Fruit fly (Drosophila melanogaster) whole organism, embryonic: Measurements from ENCODE around the gene Jhbp7.

Source experiments
- Atf3 ChIP-seq: fragments of 200-800 bp; sonication (Bioruptor generic); optimal IDR thresholded peaks from 3 replicates; lab custom pipeline; 2016; ENCODE audit warnings: missing biosample characterization, missing genetic modification characterization
- CG12942 ChIP-seq: fragments of 200-800 bp; sonication (Bioruptor generic); optimal IDR thresholded peaks from 3 replicates; lab custom pipeline; 2016; ENCODE audit warnings: missing biosample characterization, missing genetic modification characterization
- CG1529 ChIP-seq: fragments of 200-800 bp; sonication (Bioruptor generic); optimal IDR thresholded peaks from 3 replicates; lab custom pipeline; 2018; ENCODE audit warnings: missing biosample characterization, missing genetic modification characterization
- CG17568 ChIP-seq: fragments of 200-800 bp; sonication (Bioruptor generic); optimal IDR thresholded peaks from 2 replicates; lab custom pipeline; 2018; ENCODE audit warnings: missing biosample characterization, mild to moderate bottlenecking, missing genetic modification characterization, moderate library complexity
- CG18011 ChIP-seq: fragments of 200-800 bp; sonication (Bioruptor generic); optimal IDR thresholded peaks from 2 replicates; lab custom pipeline; 2017; ENCODE audit warnings: missing biosample characterization, missing genetic modification characterization, mild to moderate bottlenecking, moderate library complexity, missing genotype
- CG31365 ChIP-seq: fragments of 200-800 bp; sonication (Bioruptor generic); optimal IDR thresholded peaks from 2 replicates; lab custom pipeline; 2018; ENCODE audit warnings: missing biosample characterization, mild to moderate bottlenecking, missing genetic modification characterization
- CG32532 ChIP-seq: fragments of 200-800 bp; sonication (Bioruptor generic); IDR thresholded peaks from 2 replicates; pipeline ENCODE4 v1.3.6; 2022; ENCODE audit warnings: missing biosample characterization, missing genetic modification characterization
- CG34422 ChIP-seq: fragments of 200-800 bp; sonication (Bioruptor generic); IDR thresholded peaks from 3 replicates; pipeline ENCODE4 v1.3.6; 2022; ENCODE audit warnings: missing biosample characterization, missing genetic modification characterization
- CG4820 ChIP-seq: fragments of 200-800 bp; sonication (Bioruptor generic); optimal IDR thresholded peaks from 3 replicates; lab custom pipeline; 2016; ENCODE audit warnings: missing biosample characterization, missing genetic modification characterization
- CG5180 ChIP-seq: fragments of 200-800 bp; sonication (Bioruptor generic); optimal IDR thresholded peaks from 3 replicates; lab custom pipeline; 2017; ENCODE audit warnings: missing biosample characterization, missing genetic modification characterization, mild to moderate bottlenecking, moderate library complexity, missing genetic modification reagents
- CG6175 ChIP-seq: fragments of 200-800 bp; sonication (Bioruptor generic); IDR thresholded peaks from 3 replicates; pipeline ENCODE4 v1.3.6; 2022; ENCODE audit warnings: missing biosample characterization, missing genetic modification characterization
- CG6254 ChIP-seq: fragments of 200-800 bp; sonication (Bioruptor generic); optimal IDR thresholded peaks from 3 replicates; lab custom pipeline; 2017; ENCODE audit warnings: mild to moderate bottlenecking, missing biosample characterization, missing genetic modification reagents, missing genetic modification characterization
- CG6791 ChIP-seq: fragments of 200-800 bp; sonication (Bioruptor generic); IDR thresholded peaks from 3 replicates; pipeline ENCODE4 v1.3.6; 2022; ENCODE audit warnings: missing biosample characterization, missing genetic modification characterization; ENCODE audit not compliant: partially characterized antibody
- CG7786 ChIP-seq: fragments of 200-800 bp; sonication (Bioruptor generic); optimal IDR thresholded peaks from 2 replicates; lab custom pipeline; 2016; ENCODE audit warnings: missing biosample characterization, missing genetic modification characterization
- CG8359 ChIP-seq: fragments of 200-800 bp; sonication (Bioruptor generic); optimal IDR thresholded peaks from 2 replicates; lab custom pipeline; 2017; ENCODE audit warnings: missing biosample characterization, mild to moderate bottlenecking, missing genetic modification characterization, borderline replicate concordance
- CG9437 ChIP-seq: fragments of 200-800 bp; sonication (Bioruptor generic); optimal IDR thresholded peaks from 2 replicates; lab custom pipeline; 2018; ENCODE audit warnings: missing biosample characterization, mild to moderate bottlenecking, missing genetic modification characterization
- CG9932 ChIP-seq: fragments of 200-800 bp; sonication (Bioruptor generic); IDR thresholded peaks from 2 replicates; pipeline ENCODE4 v1.3.6; 2022; ENCODE audit warnings: missing biosample characterization, missing genetic modification characterization
- Doc2 ChIP-seq: fragments of 200-800 bp; sonication (Bioruptor generic); IDR thresholded peaks from 2 replicates; pipeline ENCODE4 v1.3.6; 2022; ENCODE audit warnings: missing biosample characterization, missing genetic modification characterization
- Dp ChIP-seq: fragments of 200-800 bp; sonication (Bioruptor generic); optimal IDR thresholded peaks from 2 replicates; lab custom pipeline; 2018; ENCODE audit warnings: missing biosample characterization, mild to moderate bottlenecking, missing genetic modification characterization, moderate library complexity
- GATAe ChIP-seq: fragments of 200-800 bp; sonication (Bioruptor generic); conservative IDR thresholded peaks from 2 replicates; pipeline ENCODE4 v1.3.6; 2022; ENCODE audit warnings: missing biosample characterization, missing genetic modification characterization
- H2.0 ChIP-seq: fragments of 200-800 bp; sonication (Bioruptor generic); IDR thresholded peaks from 2 replicates; pipeline ENCODE4 v1.3.6; 2022; ENCODE audit warnings: missing biosample characterization, missing genetic modification characterization
- HHEX ChIP-seq: fragments of 200-800 bp; sonication (Bioruptor generic); optimal IDR thresholded peaks from 3 replicates; lab custom pipeline; 2017; ENCODE audit warnings: missing biosample characterization, mild to moderate bottlenecking, missing genetic modification characterization, missing genetic modification reagents
- Lhr ChIP-seq: fragments of 200-800 bp; sonication (Bioruptor generic); optimal IDR thresholded peaks from 3 replicates; lab custom pipeline; 2017; ENCODE audit warnings: mild to moderate bottlenecking, missing biosample characterization, missing genetic modification reagents, missing genetic modification characterization
- Mad ChIP-seq: fragments of 200-800 bp; sonication (Bioruptor generic); optimal IDR thresholded peaks from 2 replicates; lab custom pipeline; 2016; ENCODE audit warnings: missing biosample characterization, missing genetic modification characterization
- Max ChIP-seq: fragments of 200-800 bp; sonication (Bioruptor generic); optimal IDR thresholded peaks from 2 replicates; lab custom pipeline; 2016; ENCODE audit warnings: missing biosample characterization, mild to moderate bottlenecking, missing genetic modification characterization
- Mrtf ChIP-seq: fragments of 200-800 bp; sonication (Bioruptor generic); IDR thresholded peaks from 3 replicates; pipeline ENCODE4 v1.3.6; 2022; ENCODE audit warnings: missing biosample characterization, missing genetic modification characterization
- Trl ChIP-seq, 3 experiments: fragments of >200 bp in 2 of 3; fragments of 200-800 bp in 1 of 3; sonication (Bioruptor generic) in 1 of 3; optimal IDR thresholded peaks; 2 replicates in 1 of 3; 3 replicates in 2 of 3; lab custom pipeline; 2016 to 2017; ENCODE audit warnings: missing biosample characterization in 1 of 3, missing genetic modification characterization in 1 of 3
- YL-1 ChIP-seq: fragments of 200-800 bp; sonication (Bioruptor generic); optimal IDR thresholded peaks from 3 replicates; lab custom pipeline; 2017; ENCODE audit warnings: missing biosample characterization, mild to moderate bottlenecking, missing genetic modification characterization
- ato ChIP-seq: fragments of 200-800 bp; sonication (Bioruptor generic); IDR thresholded peaks from 2 replicates; pipeline ENCODE4 v1.3.6; 2022; ENCODE audit warnings: missing biosample characterization, missing genetic modification characterization; ENCODE audit not compliant: partially characterized antibody
- bab2 ChIP-seq: fragments of 200-800 bp; sonication (Bioruptor generic); optimal IDR thresholded peaks from 2 replicates; lab custom pipeline; 2016; ENCODE audit warnings: missing biosample characterization, missing genetic modification characterization
- bbx ChIP-seq: fragments of 200-800 bp; sonication (Bioruptor generic); IDR thresholded peaks from 2 replicates; pipeline ENCODE4 v1.3.6; 2022; ENCODE audit warnings: missing biosample characterization, missing genetic modification characterization; ENCODE audit not compliant: partially characterized antibody
- cas ChIP-seq: fragments of 200-800 bp; sonication (Bioruptor generic); IDR thresholded peaks from 2 replicates; pipeline ENCODE4 v1.3.6; 2022; ENCODE audit warnings: missing biosample characterization, missing genetic modification characterization
- chinmo ChIP-seq: fragments of 200-800 bp; sonication (Bioruptor generic); IDR thresholded peaks from 4 replicates; pipeline ENCODE4 v1.3.6; 2022; ENCODE audit warnings: missing biosample characterization, missing genetic modification characterization; ENCODE audit not compliant: partially characterized antibody
- crp ChIP-seq, 2 experiments: fragments of 200-800 bp; sonication (Bioruptor generic); optimal IDR thresholded peaks; 2 replicates in 1 of 2; 3 replicates in 1 of 2; lab custom pipeline; 2017; ENCODE audit warnings: missing biosample characterization in 2 of 2, missing genetic modification characterization in 2 of 2, mild to moderate bottlenecking in 1 of 2, moderate library complexity in 1 of 2
- ems ChIP-seq: fragments of 200-800 bp; sonication (Bioruptor generic); optimal IDR thresholded peaks from 3 replicates; lab custom pipeline; 2016; ENCODE audit warnings: missing biosample characterization, missing genetic modification characterization
- gfzf ChIP-seq: fragments of 200-800 bp; sonication (Bioruptor generic); optimal IDR thresholded peaks from 2 replicates; lab custom pipeline; 2016; ENCODE audit warnings: missing biosample characterization, mild to moderate bottlenecking, missing genetic modification characterization, moderate library complexity
- ham ChIP-seq: fragments of 200-800 bp; sonication (Bioruptor generic); IDR thresholded peaks from 2 replicates; pipeline ENCODE4 v1.3.6; 2022; ENCODE audit warnings: missing biosample characterization, missing genetic modification characterization
- inv ChIP-seq: fragments of 200-800 bp; sonication (Bioruptor generic); IDR thresholded peaks from 2 replicates; pipeline ENCODE4 v1.3.6; 2022; ENCODE audit warnings: missing biosample characterization, missing genetic modification characterization; ENCODE audit not compliant: partially characterized antibody
- kah ChIP-seq: fragments of 200-800 bp; sonication (Bioruptor generic); optimal IDR thresholded peaks from 2 replicates; lab custom pipeline; 2018; ENCODE audit warnings: missing biosample characterization, mild to moderate bottlenecking, missing genetic modification characterization
- nom ChIP-seq: fragments of 200-800 bp; sonication (Bioruptor generic); optimal IDR thresholded peaks from 2 replicates; lab custom pipeline; 2017; ENCODE audit warnings: missing biosample characterization, missing genetic modification characterization, mild to moderate bottlenecking, moderate library complexity, missing genetic modification reagents
- ro ChIP-seq: fragments of 200-800 bp; sonication (Bioruptor generic); IDR thresholded peaks from 2 replicates; pipeline ENCODE4 v1.3.6; 2022; ENCODE audit warnings: missing biosample characterization, missing genetic modification characterization
- schlank ChIP-seq: fragments of 200-800 bp; sonication (Bioruptor generic); optimal IDR thresholded peaks from 2 replicates; lab custom pipeline; 2018; ENCODE audit warnings: missing biosample characterization, mild to moderate bottlenecking, missing genetic modification characterization
- sens-2 ChIP-seq: fragments of 200-800 bp; sonication (Bioruptor generic); IDR thresholded peaks from 2 replicates; pipeline ENCODE4 v1.3.6; 2022; ENCODE audit warnings: missing biosample characterization, missing genetic modification characterization
- tap ChIP-seq: fragments of 200-800 bp; optimal IDR thresholded peaks from 3 replicates; lab custom pipeline; 2019; ENCODE audit warnings: missing biosample characterization, mild to moderate bottlenecking, missing genetic modification characterization, moderate library complexity
- vfl ChIP-seq: fragments of 200-800 bp; sonication (Bioruptor generic); optimal IDR thresholded peaks from 2 replicates; lab custom pipeline; 2016; ENCODE audit warnings: missing biosample characterization, missing genetic modification characterization
- vnd ChIP-seq: fragments of 200-800 bp; sonication (Bioruptor generic); IDR thresholded peaks from 3 replicates; pipeline ENCODE4 v1.3.6; 2022; ENCODE audit warnings: missing biosample characterization, missing genetic modification characterization; ENCODE audit not compliant: partially characterized antibody

Gene Jhbp7

dm6 chr3R:25245052-25245813 is 7.8 kb downstream of the Jhbp7 start, which contains the start of gene bam (continued):
- TF ChIP-seq crp (GFP tag; optimal IDR thresholded peaks at IDR 0.05; lab: Kevin White, UChicago) = no peak
- no peak for TF ChIP-seq vnd
- no peak for TF ChIP-seq ato (GFP tag; lab: Robert Waterston, UW)
- TF ChIP-seq ro (GFP tag; lab: Robert Waterston, UW) = no peak
- TF ChIP-seq inv = no peak
- no peak for TF ChIP-seq CG4820 (GFP tag; lab: Kevin White, UChicago)
- TF ChIP-seq H2.0 (GFP tag; lab: Robert Waterston, UW) = no peak
- TF ChIP-seq CG6791 = 0 out of 3 replicates have a peak, but pooled peaks have one; percentile 47
- TF ChIP-seq HHEX (GFP tag; lab: Kevin White, UChicago) = no peak
- no peak for TF ChIP-seq CG9932 (GFP tag; lab: Robert Waterston, UW)

dm6 chr3R:25247379-25247869 is 10.0 kb downstream of the Jhbp7 start, which contains the start of the genes RpS27 and Nup37:
RpS27 (minus strand) TSS chr3R:25247514.
Nup37 (plus strand) TSS chr3R:25247658.
- TF ChIP-seq sens-2 (GFP tag; lab: Robert Waterston, UW) (peak; percentile 97), CG7786 (peak; percentile 98), cas (peak; percentile 91), CG18011 (GFP tag; lab: Kevin White, UChicago) (peak; percentile 92), bbx (GFP tag; lab: Robert Waterston, UW) (0 out of 2 replicates have a peak, but pooled peaks have one; percentile 34), tap (tag; lab: Kevin White, UChicago) (peak; percentile 88), CG34422 (peak; percentile 97), Doc2 (GFP tag; lab: Robert Waterston, UW) (peak; percentile 94), chinmo (GFP tag; lab: Robert Waterston, UW) (no peak), CG5180 (GFP tag; lab: Kevin White, UChicago) (peak; percentile 91), CG9437 (GFP tag; lab: Kevin White, UChicago) (peak; percentile 94), schlank (tag; lab: Kevin White, UChicago) (peak; percentile 99), CG8359 (GFP tag; lab: Kevin White, UChicago) (peak; percentile 94), GATAe (peak; percentile 87), kah (GFP tag; lab: Kevin White, UChicago) (peak; percentile 94), CG31365 (peak; percentile 92), Mrtf (GFP tag; lab: Robert Waterston, UW) (peak; percentile 96), CG6175 (peak; percentile 98), CG32532 (GFP tag; lab: Robert Waterston, UW) (peak; percentile 98), Dp (GFP tag; lab: Kevin White, UChicago) (peak; percentile 77), CG1529 (GFP tag; lab: Kevin White, UChicago) (peak; percentile 96), Atf3 (GFP tag; lab: Kevin White, UChicago) (peak; percentile 98), vfl (GFP tag; lab: Kevin White, UChicago) (peak; percentile 98), CG17568 (GFP tag; lab: Kevin White, UChicago) (peak; percentile 98), Max (GFP tag; lab: Kevin White, UChicago) (peak; percentile 98), CG6254 (peak; percentile 89), ems (GFP tag; lab: Kevin White, UChicago) (peak; percentile 98), Trl (optimal IDR thresholded peaks at IDR 0.05; lab: Kevin White, UChicago) (no peak), Trl (GFP tag; optimal IDR thresholded peaks at IDR 0.05; lab: Kevin White, UChicago) (peak; percentile 99), Mad (GFP tag; lab: Kevin White, UChicago) (peak; percentile 99), bab2 (GFP tag; lab: Kevin White, UChicago) (peak; percentile 97), CG12942 (GFP tag; lab: Kevin White, UChicago) (peak; percentile 97), nom (GFP tag; lab: Kevin White, UChicago) (peak; percentile 95), Lhr (GFP tag; lab: Kevin White, UChicago) (peak; percentile 97), CG6791 (peak; percentile 32; the same call in 1 of the 3 replicates), gfzf (peak; percentile 96), ham (GFP tag; lab: Robert Waterston, UW) (peak; percentile 94), YL-1 (peak; percentile 100)
